Worm (Caenorhabditis elegans) whole organism, late embryonic: ENCODE data around the gene F49F1.9.

Experiments used
- C08G9.2 ChIP-seq: sonication (generic microtip); optimal IDR thresholded peaks from 2 replicates; lab custom pipeline; 2016; ENCODE audit warnings: mild to moderate bottlenecking, missing genetic modification characterization, moderate library complexity, missing compliant biosample characterization
- C38D4.7 ChIP-seq: fragments of 200-800 bp; sonication (Bioruptor generic); optimal IDR thresholded peaks from 2 replicates; lab custom pipeline; 2018; ENCODE audit warnings: mild to moderate bottlenecking, missing genetic modification characterization, moderate library complexity, missing compliant biosample characterization
- F13H6.1 ChIP-seq: sonication (generic microtip); optimal IDR thresholded peaks from 2 replicates; lab custom pipeline; 2016; ENCODE audit warnings: missing genetic modification characterization, missing compliant biosample characterization
- K02D7.2 ChIP-seq: sonication (generic microtip); optimal IDR thresholded peaks from 2 replicates; lab custom pipeline; 2017; ENCODE audit warnings: mild to moderate bottlenecking, missing genetic modification characterization, missing compliant biosample characterization
- Y22D7AL.16 ChIP-seq: sonication (generic microtip); optimal IDR thresholded peaks from 2 replicates; lab custom pipeline; 2016; ENCODE audit warnings: missing genetic modification characterization, missing compliant biosample characterization
- ceh-18 ChIP-seq: sonication (generic microtip); optimal IDR thresholded peaks from 2 replicates; lab custom pipeline; 2016; ENCODE audit warnings: missing genetic modification characterization, missing compliant biosample characterization
- ceh-2 ChIP-seq: sonication (generic microtip); optimal IDR thresholded peaks from 2 replicates; lab custom pipeline; 2016; ENCODE audit warnings: missing genotype, missing genetic modification characterization, missing compliant biosample characterization
- ceh-22 ChIP-seq: sonication (generic microtip); optimal IDR thresholded peaks from 2 replicates; lab custom pipeline; 2017; ENCODE audit warnings: missing biosample characterization, missing genetic modification characterization
- ceh-31 ChIP-seq: sonication (generic microtip); optimal IDR thresholded peaks from 2 replicates; lab custom pipeline; 2016; ENCODE audit warnings: missing genetic modification characterization, missing compliant biosample characterization
- ceh-45 ChIP-seq: fragments of 200-800 bp; sonication (Bioruptor generic); IDR thresholded peaks from 2 replicates; pipeline ENCODE4 v1.3.6; 2022; ENCODE audit warnings: missing genetic modification reagents, missing genetic modification characterization, missing compliant biosample characterization
- ceh-48 ChIP-seq: sonication (generic microtip); optimal IDR thresholded peaks from 2 replicates; lab custom pipeline; 2016; ENCODE audit warnings: missing genetic modification characterization, inconsistent platforms, missing compliant biosample characterization
- ceh-9 ChIP-seq: sonication (generic microtip); optimal IDR thresholded peaks from 2 replicates; lab custom pipeline; 2016; ENCODE audit warnings: mild to moderate bottlenecking, missing genetic modification characterization, inconsistent platforms, missing compliant biosample characterization
- che-1 ChIP-seq: sonication (generic microtip); optimal IDR thresholded peaks from 2 replicates; lab custom pipeline; 2016; ENCODE audit warnings: mild to moderate bottlenecking, missing genetic modification characterization, missing compliant biosample characterization
- dmd-4 ChIP-seq: sonication (generic microtip); optimal IDR thresholded peaks from 2 replicates; lab custom pipeline; 2016; ENCODE audit warnings: borderline replicate concordance, missing genetic modification characterization, missing compliant biosample characterization
- dve-1 ChIP-seq: sonication (generic microtip); optimal IDR thresholded peaks from 2 replicates; lab custom pipeline; 2017; ENCODE audit warnings: antibody characterized with exemption, mild to moderate bottlenecking, missing genetic modification characterization, missing compliant biosample characterization
- elt-2 ChIP-seq: sonication (generic microtip); optimal IDR thresholded peaks from 2 replicates; lab custom pipeline; 2016; ENCODE audit warnings: missing genetic modification reagents, missing genetic modification characterization, missing compliant biosample characterization
- elt-4 ChIP-seq: sonication (generic microtip); optimal IDR thresholded peaks from 2 replicates; lab custom pipeline; 2016; ENCODE audit warnings: missing genetic modification characterization, missing compliant biosample characterization
- fkh-10 ChIP-seq: fragments of 150-350 bp; optimal IDR thresholded peaks from 2 replicates; lab custom pipeline; 2014; ENCODE audit warnings: missing biosample characterization, missing genetic modification reagents, missing genetic modification characterization
- fkh-6 ChIP-seq: sonication (generic microtip); optimal IDR thresholded peaks from 2 replicates; lab custom pipeline; 2016; ENCODE audit warnings: missing genetic modification characterization, missing compliant biosample characterization
- hlh-30 ChIP-seq: sonication (generic microtip); optimal IDR thresholded peaks from 2 replicates; lab custom pipeline; 2017; ENCODE audit warnings: antibody characterized with exemption, missing genetic modification characterization, missing compliant biosample characterization; ENCODE audit not compliant: insufficient read depth
- hlh-8 ChIP-seq: sonication (generic microtip); optimal IDR thresholded peaks from 2 replicates; lab custom pipeline; 2016; ENCODE audit warnings: missing genotype, missing genetic modification characterization, missing compliant biosample characterization
- lin-11 ChIP-seq: fragments of 200-800 bp; sonication (Bioruptor generic); optimal IDR thresholded peaks from 2 replicates; lab custom pipeline; 2018; ENCODE audit warnings: mild to moderate bottlenecking, missing genetic modification characterization, missing compliant biosample characterization
- mec-3 ChIP-seq: sonication (generic microtip); optimal IDR thresholded peaks from 2 replicates; lab custom pipeline; 2016; ENCODE audit warnings: borderline replicate concordance, missing genetic modification characterization, missing compliant biosample characterization
- nfya-1 ChIP-seq: sonication (generic microtip); optimal IDR thresholded peaks from 2 replicates; lab custom pipeline; 2017; ENCODE audit warnings: missing genetic modification characterization, mild to moderate bottlenecking, missing compliant biosample characterization, antibody characterized with exemption, moderate library complexity
- nhr-232 ChIP-seq: sonication (generic microtip); optimal IDR thresholded peaks from 2 replicates; lab custom pipeline; 2016; ENCODE audit warnings: missing genetic modification characterization, missing compliant biosample characterization
- npax-4 ChIP-seq: sonication (generic microtip); optimal IDR thresholded peaks from 2 replicates; lab custom pipeline; 2016; ENCODE audit warnings: missing genetic modification characterization, missing compliant biosample characterization
- pag-3 ChIP-seq: sonication (generic microtip); optimal IDR thresholded peaks from 2 replicates; lab custom pipeline; 2016; ENCODE audit warnings: missing compliant biosample characterization, missing genetic modification characterization, borderline replicate concordance
- pat-9 ChIP-seq: fragments of 200-800 bp; sonication (Bioruptor generic); optimal IDR thresholded peaks from 2 replicates; lab custom pipeline; 2018; ENCODE audit warnings: mild to moderate bottlenecking, missing genetic modification characterization, moderate library complexity, missing compliant biosample characterization
- pax-1 ChIP-seq: fragments of 150-350 bp; optimal IDR thresholded peaks from 2 replicates; lab custom pipeline; 2014; ENCODE audit warnings: missing biosample characterization, missing genetic modification characterization
- pha-4 ChIP-seq: fragments of 150-350 bp; optimal IDR thresholded peaks from 2 replicates; lab custom pipeline; 2018; ENCODE audit warnings: missing biosample characterization, missing genetic modification reagents, missing genetic modification characterization
- pqm-1 ChIP-seq: sonication (generic microtip); optimal IDR thresholded peaks from 2 replicates; lab custom pipeline; 2016; ENCODE audit warnings: missing genetic modification characterization, missing compliant biosample characterization
- ref-2 ChIP-seq: sonication (generic microtip); optimal IDR thresholded peaks from 2 replicates; lab custom pipeline; 2016; ENCODE audit warnings: missing genetic modification characterization, missing compliant biosample characterization
- syd-9 ChIP-seq: sonication (generic microtip); optimal IDR thresholded peaks from 2 replicates; lab custom pipeline; 2016; ENCODE audit warnings: mild to moderate bottlenecking, missing genetic modification characterization, moderate library complexity, missing compliant biosample characterization
- tbx-7 ChIP-seq: sonication (generic microtip); optimal IDR thresholded peaks from 2 replicates; lab custom pipeline; 2016; ENCODE audit warnings: missing genotype, missing genetic modification characterization, missing compliant biosample characterization
- unc-3 ChIP-seq, 2 experiments: fragments of 200-800 bp in 1 of 2; sonication (Bioruptor generic) in 1 of 2; sonication (generic microtip) in 1 of 2; conservative IDR thresholded peaks in 1 of 2; optimal IDR thresholded peaks in 1 of 2; 2 replicates each; pipeline versions ENCODE4 v1.3.6 to Lab custom; 2016 to 2022; ENCODE audit warnings: missing compliant biosample characterization in 2 of 2, missing genetic modification characterization in 2 of 2, missing genetic modification reagents in 1 of 2
- unc-55 ChIP-seq: sonication (generic microtip); optimal IDR thresholded peaks from 2 replicates; lab custom pipeline; 2017; ENCODE audit warnings: missing biosample characterization, missing genetic modification reagents, missing genetic modification characterization
- unc-86 ChIP-seq: sonication (generic microtip); optimal IDR thresholded peaks from 2 replicates; lab custom pipeline; 2016; ENCODE audit warnings: missing genetic modification characterization, missing compliant biosample characterization
- zip-5 ChIP-seq: sonication (generic microtip); optimal IDR thresholded peaks from 2 replicates; lab custom pipeline; 2016; ENCODE audit warnings: missing genetic modification characterization, missing compliant biosample characterization
- ztf-16 ChIP-seq: sonication (generic microtip); optimal IDR thresholded peaks from 2 replicates; lab custom pipeline; 2017; ENCODE audit warnings: missing genetic modification characterization, missing compliant biosample characterization

F49F1.9 gene

ce11 chrIV:4112387-4112786, 25.0 kb downstream of the F49F1.9 start, which contains the start of gene F49F1.14:
F49F1.14 (minus strand) TSS chrIV:4112487.
- TF ChIP-seq che-1 (no peak), dve-1 (tag; lab: Kevin White, UChicago) (no peak), zip-5 (tag; lab: Kevin White, UChicago) (no peak), ztf-16 (tag; lab: Kevin White, UChicago) (no peak), nhr-232 (no peak), dmd-4 (tag; lab: Kevin White, UChicago) (no peak), pat-9 (tag; lab: Kevin White, UChicago) (no peak), elt-4 (tag; lab: Kevin White, UChicago) (no peak), Y22D7AL.16 (tag; lab: Kevin White, UChicago) (no peak), syd-9 (tag; lab: Kevin White, UChicago) (no peak), C38D4.7 (GFP tag; lab: Kevin White, UChicago) (no peak), ceh-18 (tag; lab: Kevin White, UChicago) (no peak), pha-4 (tag; lab: Kevin White, UChicago) (no peak)
- TF ChIP-seq, all 69 proteins: peak for 0

- TF ChIP-seq ztf-16 (tag; lab: Kevin White, UChicago) (no peak), pqm-1 (tag; lab: Kevin White, UChicago) (no peak), F13H6.1 (tag; lab: Kevin White, UChicago) (no peak), lin-11 (tag; lab: Kevin White, UChicago) (no peak), dve-1 (tag; lab: Kevin White, UChicago) (no peak), ceh-31 (tag; lab: Kevin White, UChicago) (no peak)
- TF ChIP-seq, all 69 proteins: peak for 0
Observed at ce11 chrIV:4108767-4109166, 28.6 kb downstream of the F49F1.9 start, which contains the start of gene C35B1.7. C35B1.7 (plus strand) TSS chrIV:4109067.

DNA sequence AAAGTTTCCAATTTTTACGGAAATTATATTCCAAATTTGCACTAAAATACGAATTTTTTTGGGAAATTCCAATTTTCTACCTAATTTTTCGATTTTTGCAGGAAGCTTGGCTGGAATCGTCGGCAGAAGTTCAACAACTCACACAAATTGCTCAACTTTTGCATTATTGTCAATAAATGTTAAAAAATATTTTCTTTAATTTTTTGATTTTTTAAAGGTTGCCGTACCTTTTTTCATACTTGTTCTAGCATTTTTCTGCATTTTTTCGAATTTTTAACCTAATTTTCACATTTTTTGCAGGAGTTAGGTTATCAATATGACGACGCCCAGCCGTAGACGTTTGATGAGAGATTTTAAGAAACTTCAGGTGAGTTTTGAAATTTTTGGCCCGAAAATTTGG, 34.7 kb downstream of the F49F1.9 start, which contains the start of gene ubc-1:
ubc-1 (plus strand) TSS at position 301 of the 400 bp plus-strand sequence.
- no peak for TF ChIP-seq unc-86 (tag; lab: Kevin White, UChicago)
- no peak for TF ChIP-seq hlh-8 (tag; lab: Kevin White, UChicago)
- TF ChIP-seq unc-55, result no peak
- no peak for TF ChIP-seq pax-1
- no peak for TF ChIP-seq npax-4
- TF ChIP-seq ceh-2 (tag; lab: Kevin White, UChicago), result no peak
- TF ChIP-seq ceh-22 (tag; lab: Kevin White, UChicago), result no peak
- TF ChIP-seq pat-9 (tag; lab: Kevin White, UChicago), result no peak
- no peak for TF ChIP-seq pha-4 (tag; lab: Kevin White, UChicago)

DNA sequence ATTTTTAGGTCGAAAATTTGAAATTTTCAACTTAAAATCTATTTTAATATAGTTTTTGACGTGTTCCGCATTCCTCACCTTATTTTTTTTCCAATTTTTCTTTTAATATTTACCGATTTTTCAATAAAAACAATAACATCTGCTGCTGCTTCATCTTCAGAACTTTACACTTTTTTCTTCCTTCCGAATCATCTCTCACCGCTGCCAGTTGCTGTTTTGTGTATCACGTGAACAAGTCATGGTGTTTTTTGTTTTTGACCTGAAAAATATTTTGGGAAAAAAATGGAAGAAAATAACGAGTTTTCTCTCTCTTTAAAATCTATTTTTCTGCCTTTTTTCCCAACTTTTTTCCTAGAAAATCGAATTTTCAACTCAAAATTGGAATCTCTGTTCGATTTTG, 37.6 kb downstream of the F49F1.9 start:
- no peak for TF ChIP-seq pha-4 (tag; lab: Kevin White, UChicago)
- no peak for TF ChIP-seq unc-55
- no peak for TF ChIP-seq che-1
- TF ChIP-seq fkh-10 (GFP tag; lab: Kevin White, UChicago), result no peak
- TF ChIP-seq C08G9.2, result no peak
- no peak for TF ChIP-seq hlh-30 (tag; lab: Kevin White, UChicago)
- no peak for TF ChIP-seq fkh-6 (tag; lab: Kevin White, UChicago)
- no peak for TF ChIP-seq nhr-232
- no peak for TF ChIP-seq unc-86 (tag; lab: Kevin White, UChicago)
- TF ChIP-seq ceh-9 (tag; lab: Kevin White, UChicago), result no peak
- TF ChIP-seq tbx-7, result no peak
- TF ChIP-seq ceh-45, result no peak
- no peak for TF ChIP-seq npax-4
- TF ChIP-seq K02D7.2, result no peak
- TF ChIP-seq unc-3 (GFP tag; conservative IDR thresholded peaks at IDR 0.05; lab: Robert Waterston, UW), result no peak
- no peak for TF ChIP-seq unc-3 (tag; optimal IDR thresholded peaks at IDR 0.05; lab: Kevin White, UChicago)

- TF ChIP-seq ref-2 (tag; lab: Kevin White, UChicago) (no peak), ceh-31 (tag; lab: Kevin White, UChicago) (no peak), hlh-30 (tag; lab: Kevin White, UChicago) (no peak), Y22D7AL.16 (tag; lab: Kevin White, UChicago) (no peak), nfya-1 (no peak), nhr-232 (no peak), ceh-45 (no peak), ceh-48 (tag; lab: Kevin White, UChicago) (no peak), mec-3 (tag; lab: Kevin White, UChicago) (no peak), pag-3 (no peak), elt-2 (tag; lab: Kevin White, UChicago) (no peak), unc-55 (no peak)
- TF ChIP-seq, all 69 proteins: peak for 0
Observed at ce11 chrIV:4096940-4097339, 40.4 kb downstream of the F49F1.9 start.
